Worm (Caenorhabditis elegans): ENCODE measurements around the gene hot-2.

DNA sequence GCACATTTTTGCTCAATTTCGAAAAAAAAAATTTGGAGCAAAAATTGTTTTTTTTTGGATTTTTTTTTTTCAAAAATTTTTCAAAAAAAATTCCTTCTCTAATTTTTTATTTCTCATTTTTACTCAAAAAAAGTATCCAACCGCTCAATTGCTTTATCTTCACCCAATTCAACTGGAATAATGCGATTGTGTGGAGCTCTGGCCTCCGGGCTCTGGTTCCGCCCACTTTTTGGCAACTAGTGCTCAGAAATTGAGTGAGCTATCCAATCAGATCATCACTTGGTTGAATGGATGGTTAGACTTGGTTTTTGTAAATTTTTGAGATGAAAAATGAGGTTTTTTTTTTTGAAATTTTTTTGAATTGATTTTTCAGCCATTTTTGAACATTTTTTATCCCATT lies 4.3 kb downstream of the hot-2 start:
- TF ChIP-seq him-1 (tag; optimal IDR thresholded peaks at IDR 0.05): no peak
- TF ChIP-seq dao-5 (tag; optimal IDR thresholded peaks at IDR 0.05): no peak
- no peak for TF ChIP-seq W03F9.2 (tag; optimal IDR thresholded peaks at IDR 0.05)
